Worm (Caenorhabditis elegans) whole organism, L4 larva: ENCODE data around the gene F14F7.4.

Experiments used
- dpl-1 ChIP-seq: fragments of 150-350 bp; optimal IDR thresholded peaks from 2 replicates; lab custom pipeline; 2014; ENCODE audit warnings: missing biosample characterization, missing genetic modification reagents, missing genetic modification characterization
- dve-1 ChIP-seq: sonication (generic microtip); optimal IDR thresholded peaks from 2 replicates; lab custom pipeline; 2017; ENCODE audit warnings: antibody characterized with exemption, mild to moderate bottlenecking, missing genetic modification characterization, missing compliant biosample characterization; ENCODE audit not compliant: insufficient read depth
- egl-27 ChIP-seq: sonication (generic microtip); optimal IDR thresholded peaks from 3 replicates; lab custom pipeline; 2017; ENCODE audit warnings: missing biosample characterization, missing genetic modification reagents, missing genetic modification characterization
- jun-1 ChIP-seq: fragments of 150-350 bp; optimal IDR thresholded peaks from 2 replicates; lab custom pipeline; 2014; ENCODE audit warnings: missing biosample characterization, missing genetic modification reagents, missing genetic modification characterization
- madf-5 ChIP-seq, 2 experiments: fragments of 200-800 bp; sonication (Bioruptor generic); IDR thresholded peaks; 2 replicates each; pipeline ENCODE4 v1.3.6; 2022; ENCODE audit warnings: missing compliant biosample characterization in 2 of 2, missing genetic modification characterization in 2 of 2
- nhr-11 ChIP-seq: fragments of 150-350 bp; optimal IDR thresholded peaks from 2 replicates; lab custom pipeline; 2014; ENCODE audit warnings: missing biosample characterization, missing genetic modification characterization
- nhr-25 ChIP-seq: sonication (generic microtip); optimal IDR thresholded peaks from 2 replicates; lab custom pipeline; 2017; ENCODE audit warnings: missing genetic modification characterization, mild to moderate bottlenecking, missing compliant biosample characterization, antibody characterized with exemption, moderate library complexity, borderline replicate concordance; ENCODE audit not compliant: insufficient read depth
- nhr-28 ChIP-seq: fragments of 150-350 bp; optimal IDR thresholded peaks from 2 replicates; lab custom pipeline; 2014; ENCODE audit warnings: missing biosample characterization, missing genetic modification characterization
- pha-4 ChIP-seq, 2 experiments: fragments of 150-350 bp in 1 of 2; fragments of 200-800 bp in 1 of 2; sonication (Bioruptor generic) in 1 of 2; IDR thresholded peaks in 1 of 2; optimal IDR thresholded peaks in 1 of 2; 2 replicates each; pipeline versions ENCODE4 v1.3.6 to Lab custom; 2014 to 2022; ENCODE audit warnings: missing genetic modification characterization in 2 of 2, missing genetic modification reagents in 2 of 2, missing biosample characterization in 1 of 2, missing compliant biosample characterization in 1 of 2
- pqm-1 ChIP-seq: sonication (generic microtip); optimal IDR thresholded peaks from 2 replicates; lab custom pipeline; 2017; ENCODE audit warnings: missing biosample characterization, missing genetic modification characterization

ce11 chrIII:13030551-13030950 lies 1.0 kb upstream of the F14F7.4 start, which contains the start of gene F14F7.7:
- TF ChIP-seq pqm-1 (tag; lab: Kevin White, UChicago): no peak
- TF ChIP-seq jun-1 (tag; lab: Kevin White, UChicago): no peak
- no peak for TF ChIP-seq dpl-1 (GFP tag; lab: Kevin White, UChicago)
- TF ChIP-seq nhr-11 (tag; lab: Kevin White, UChicago): no peak
- no peak for TF ChIP-seq pha-4 (GFP tag; IDR thresholded peaks at IDR 0.05; lab: Robert Waterston, UW)
- no peak for TF ChIP-seq pha-4 (tag; optimal IDR thresholded peaks at IDR 0.05; lab: Kevin White, UChicago)
- TF ChIP-seq dve-1 (tag; lab: Kevin White, UChicago): no peak
- no peak for TF ChIP-seq egl-27
- no peak for TF ChIP-seq nhr-28 (tag; lab: Kevin White, UChicago)
- TF ChIP-seq madf-5 (GFP tag; IDR thresholded peaks at IDR 0.05; lab: Robert Waterston, UW): no peak
- no peak for TF ChIP-seq nhr-25 (tag; lab: Kevin White, UChicago)
